Worm (Caenorhabditis elegans): ENCODE measurements around the gene swsn-6.

The swsn-6 gene

DNA sequence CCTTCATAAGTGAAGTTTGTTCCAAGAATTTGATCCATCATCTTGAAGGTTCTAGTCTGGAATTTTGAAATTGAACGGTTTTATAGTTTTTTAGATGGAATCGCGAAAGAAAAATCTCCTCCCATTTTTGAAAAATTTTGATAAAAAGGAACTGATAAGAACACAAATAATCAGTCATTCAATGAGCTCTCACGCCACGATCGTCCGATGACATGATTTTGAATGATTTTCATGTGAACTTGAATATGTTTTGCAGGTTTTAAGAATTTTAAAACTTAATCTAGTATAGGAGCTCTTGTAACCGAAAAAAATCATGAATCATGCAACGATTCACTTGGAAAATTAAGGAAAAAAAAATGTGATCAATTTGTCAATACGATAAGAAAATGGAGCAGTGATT lies 17.8 kb upstream of the swsn-6 start, which contains the start of gene elo-5:
TSS of gene elo-5 (minus strand) at position 56 of the 400 bp plus-strand sequence.
- no peak for TF ChIP-seq him-1 (tag; optimal IDR thresholded peaks at IDR 0.05)
- no peak for TF ChIP-seq W03F9.2 (tag; optimal IDR thresholded peaks at IDR 0.05)
- TF ChIP-seq dao-5 (tag; optimal IDR thresholded peaks at IDR 0.05): no peak

DNA sequence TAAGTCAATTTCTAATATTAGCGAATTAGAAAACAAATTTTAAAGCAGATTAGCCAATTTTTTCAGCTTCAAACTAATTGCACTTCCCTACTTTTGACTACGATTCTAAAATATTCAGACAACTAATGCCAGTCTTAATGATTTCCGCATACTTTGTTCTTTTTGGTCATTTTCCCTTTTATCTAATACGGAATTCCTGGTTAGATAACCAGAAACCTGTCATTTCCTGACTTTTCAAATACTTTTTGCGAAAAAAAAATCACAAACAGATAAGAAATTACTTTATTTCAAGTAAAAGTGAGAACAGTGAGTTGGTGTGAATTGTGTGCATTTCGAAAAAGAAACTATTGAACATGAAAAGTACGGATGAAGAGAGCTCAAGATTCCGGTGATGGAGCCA lies 14.7 kb upstream of the swsn-6 start:
- no peak for TF ChIP-seq dao-5 (tag; optimal IDR thresholded peaks at IDR 0.05)
- no peak for TF ChIP-seq W03F9.2 (tag; optimal IDR thresholded peaks at IDR 0.05)
- no peak for TF ChIP-seq him-1 (tag; optimal IDR thresholded peaks at IDR 0.05)

DNA sequence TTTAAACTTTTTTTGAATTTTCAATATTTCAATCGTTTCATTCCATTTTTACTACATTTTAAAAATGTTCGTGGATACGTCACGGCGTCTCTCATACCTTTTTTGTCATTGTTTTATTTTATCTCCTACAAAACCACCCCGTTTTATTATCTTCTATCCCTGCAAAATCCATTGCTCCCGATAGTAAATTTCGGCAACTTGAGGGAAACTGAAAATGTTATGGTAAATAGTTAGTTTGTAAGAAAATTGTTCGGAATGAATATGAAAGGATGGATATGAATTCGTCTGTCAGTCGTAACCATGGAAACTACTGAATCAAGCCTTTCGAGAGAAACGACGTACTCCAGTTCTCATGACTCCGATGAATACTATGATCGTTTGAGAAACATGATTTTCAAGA lies 13.5 kb upstream of the swsn-6 start, which contains the start of gene F41H10.2:
TSS of gene F41H10.2 (plus strand) at position 301 of the 400 bp plus-strand sequence.
- TF ChIP-seq dao-5 (tag; optimal IDR thresholded peaks at IDR 0.05) (no peak), him-1 (tag; optimal IDR thresholded peaks at IDR 0.05) (no peak), W03F9.2 (tag; optimal IDR thresholded peaks at IDR 0.05) (no peak)

DNA sequence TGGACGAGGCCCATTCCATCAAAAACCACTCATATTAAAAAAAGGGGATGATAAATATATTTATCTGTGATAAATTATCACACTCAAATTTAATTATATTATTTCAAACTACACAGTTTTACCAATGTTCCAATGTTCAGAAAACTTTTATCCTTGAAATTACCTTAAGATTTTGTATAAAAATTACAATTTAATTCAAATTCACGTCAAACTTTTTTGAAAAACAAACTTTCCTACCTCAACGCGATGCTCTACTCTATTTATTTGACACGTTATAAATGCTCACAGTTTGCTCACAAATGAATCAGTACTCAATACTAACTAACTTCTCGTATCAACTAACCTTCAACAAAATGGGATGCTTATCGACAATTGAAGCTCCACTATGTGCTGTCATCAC lies 12.2 kb upstream of the swsn-6 start, which contains the start of gene F41H10.1:
TSS of gene F41H10.1 (plus strand) at position 301 of the 400 bp plus-strand sequence.
- no peak for TF ChIP-seq W03F9.2 (tag; optimal IDR thresholded peaks at IDR 0.05)
- no peak for TF ChIP-seq dao-5 (tag; optimal IDR thresholded peaks at IDR 0.05)
- no peak for TF ChIP-seq him-1 (tag; optimal IDR thresholded peaks at IDR 0.05)

DNA sequence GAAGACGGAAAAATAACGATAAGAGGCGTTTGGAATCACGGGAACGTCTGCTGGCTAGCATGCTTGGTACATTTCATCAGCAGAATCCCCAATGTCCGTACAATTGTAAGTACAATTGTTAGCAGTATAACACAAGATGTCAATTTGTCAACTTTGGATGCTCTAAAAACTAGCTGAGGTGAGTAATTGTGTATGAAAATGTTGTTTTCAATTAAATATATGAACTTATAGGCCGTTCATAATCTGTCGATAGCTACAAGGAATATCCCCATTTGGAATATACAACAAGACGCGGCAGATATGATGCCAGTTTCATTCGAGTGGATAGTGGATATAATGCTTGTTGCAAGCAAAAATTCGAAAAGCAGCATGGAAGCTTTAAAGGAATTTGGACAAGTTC lies 9.8 kb upstream of the swsn-6 start, which contains the start of gene F41H10.12:
TSS of gene F41H10.12 (plus strand) at position 301 of the 400 bp plus-strand sequence.
- no peak for TF ChIP-seq W03F9.2 (tag; optimal IDR thresholded peaks at IDR 0.05)
- TF ChIP-seq him-1 (tag; optimal IDR thresholded peaks at IDR 0.05): no peak

DNA sequence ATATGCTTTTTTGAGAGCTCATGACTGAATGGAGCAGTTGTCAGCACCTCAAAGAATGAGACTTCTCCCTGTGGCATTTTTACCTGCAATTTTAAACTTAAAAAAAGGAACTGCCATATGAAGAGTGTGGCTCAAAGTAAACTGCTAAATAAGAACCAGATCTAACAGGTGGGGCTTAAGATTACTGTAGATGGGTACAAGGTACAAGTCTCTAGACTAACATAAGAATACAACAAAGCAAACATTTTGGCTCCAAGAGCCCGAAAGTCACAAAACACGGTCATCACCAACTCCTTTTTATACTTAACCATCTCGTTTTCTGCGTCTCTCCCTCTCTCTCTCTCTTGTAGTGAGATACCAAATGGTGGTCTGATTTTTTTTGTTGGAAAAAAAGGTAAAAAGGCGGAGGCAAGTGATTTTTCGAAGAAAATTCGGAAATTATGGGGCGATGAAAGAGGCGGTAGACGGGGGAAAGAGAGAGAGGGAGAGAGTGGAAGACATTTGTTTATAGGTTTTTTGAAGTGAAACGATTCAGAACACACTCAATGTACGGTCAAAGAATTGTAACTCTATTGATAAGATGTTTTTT lies 6.3 kb upstream of the swsn-6 start, which contains the start of gene elo-6:
TSS of gene elo-6 (minus strand) at position 83 of the 589 bp plus-strand sequence.
- no peak for TF ChIP-seq him-1 (tag; optimal IDR thresholded peaks at IDR 0.05)
- TF ChIP-seq W03F9.2 (tag; optimal IDR thresholded peaks at IDR 0.05): no peak
- TF ChIP-seq dao-5 (tag; optimal IDR thresholded peaks at IDR 0.05): no peak

DNA sequence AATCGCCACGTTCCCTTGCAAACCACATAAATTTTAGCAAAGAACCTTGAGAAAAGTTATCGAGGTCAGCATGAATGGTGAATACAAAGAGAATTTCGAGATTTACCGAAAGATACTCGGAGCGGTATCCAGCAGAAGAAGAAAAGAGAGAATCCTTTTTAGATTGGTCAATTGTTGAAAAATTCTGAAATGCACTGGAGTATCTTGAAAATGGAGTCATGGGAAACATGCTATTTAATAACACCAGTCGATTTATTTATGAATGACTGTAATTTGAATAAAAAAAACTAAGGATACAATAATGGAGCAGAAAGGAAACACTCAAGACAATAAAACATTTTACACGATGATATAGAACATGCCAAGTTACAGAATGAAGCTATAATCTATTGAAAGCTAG lies 4.9 kb upstream of the swsn-6 start:
- TF ChIP-seq him-1 (tag; optimal IDR thresholded peaks at IDR 0.05) (no peak), W03F9.2 (tag; optimal IDR thresholded peaks at IDR 0.05) (no peak)

DNA sequence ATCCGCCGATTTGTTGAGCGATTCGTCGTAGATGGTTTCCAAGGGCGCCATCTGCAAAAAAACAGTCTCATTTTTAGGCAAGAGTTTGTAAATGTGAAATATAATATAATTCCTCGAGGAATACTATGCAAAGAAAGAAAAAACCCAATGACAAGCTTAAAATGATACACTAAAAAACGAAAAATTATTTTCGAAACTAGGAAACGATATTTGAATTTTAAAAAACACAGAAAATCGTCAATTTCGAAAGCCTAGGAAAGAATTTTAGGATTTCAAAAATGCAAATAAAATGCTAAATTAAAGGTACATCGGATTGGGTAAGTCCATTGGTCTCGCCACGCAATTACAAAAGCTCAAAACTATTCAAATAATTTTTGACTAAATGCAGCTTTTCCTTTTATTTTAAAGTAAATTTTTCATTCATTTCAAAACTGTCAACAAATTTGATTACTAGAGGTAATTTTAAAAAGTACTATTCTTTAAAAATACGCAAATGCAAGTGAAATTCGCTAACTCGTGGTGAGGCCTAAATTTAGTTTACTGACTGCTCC lies 3.3 kb upstream of the swsn-6 start, which contains the start of the genes htp-1 and ZK616.5:
TSS of gene htp-1 (minus strand) at position 51 of the 551 bp plus-strand sequence.
TSS of gene ZK616.5 (plus strand) at position 423 of the 551 bp plus-strand sequence.
- TF ChIP-seq dao-5 (tag; optimal IDR thresholded peaks at IDR 0.05): no peak
- TF ChIP-seq him-1 (tag; optimal IDR thresholded peaks at IDR 0.05): no peak
- no peak for TF ChIP-seq W03F9.2 (tag; optimal IDR thresholded peaks at IDR 0.05)

DNA sequence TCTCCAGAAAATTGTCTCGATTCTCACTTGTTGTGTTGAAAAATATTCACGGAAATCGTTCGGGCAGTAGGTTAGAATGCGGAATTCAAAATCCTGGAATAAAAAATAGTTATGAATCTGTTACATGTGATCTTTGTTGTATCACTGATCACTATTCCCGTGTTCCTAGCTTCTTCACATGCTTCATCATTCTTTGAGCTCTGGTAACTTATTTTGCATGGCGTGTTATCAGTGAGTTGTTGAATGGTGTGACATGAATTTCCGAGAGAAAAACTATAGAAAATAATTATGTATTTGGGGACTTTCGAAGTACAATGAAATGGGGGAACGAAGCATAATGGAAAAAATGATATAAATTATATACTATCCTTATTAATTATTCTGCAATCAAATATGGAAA lies 1.3 kb upstream of the swsn-6 start:
- no peak for TF ChIP-seq dao-5 (tag; optimal IDR thresholded peaks at IDR 0.05)
- TF ChIP-seq him-1 (tag; optimal IDR thresholded peaks at IDR 0.05): no peak
- TF ChIP-seq W03F9.2 (tag; optimal IDR thresholded peaks at IDR 0.05): no peak

DNA sequence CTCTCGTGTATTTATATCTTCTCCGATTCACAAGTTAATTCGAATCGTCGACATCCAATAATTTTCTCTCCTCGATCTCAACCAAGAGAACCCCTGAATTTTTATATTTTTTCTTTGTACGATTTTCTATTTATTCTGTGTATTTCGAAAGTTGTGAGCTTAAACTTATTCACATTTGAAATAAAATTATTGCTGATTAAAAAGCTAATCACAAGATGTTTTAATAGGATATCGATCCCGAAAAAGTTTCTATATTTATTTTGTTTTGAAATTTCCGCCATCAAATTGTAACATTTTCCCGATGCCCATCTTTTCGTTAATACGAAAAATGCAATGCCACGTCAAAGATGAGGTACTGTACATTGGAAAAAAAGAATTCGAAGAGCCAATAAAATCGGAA lies 1.9 kb downstream of the swsn-6 start, which contains the start of gene ZK616.3:
TSS of gene ZK616.3 (plus strand) at position 301 of the 400 bp plus-strand sequence.
- TF ChIP-seq him-1 (tag; optimal IDR thresholded peaks at IDR 0.05): no peak
- TF ChIP-seq W03F9.2 (tag; optimal IDR thresholded peaks at IDR 0.05): no peak
- TF ChIP-seq dao-5 (tag; optimal IDR thresholded peaks at IDR 0.05): no peak

DNA sequence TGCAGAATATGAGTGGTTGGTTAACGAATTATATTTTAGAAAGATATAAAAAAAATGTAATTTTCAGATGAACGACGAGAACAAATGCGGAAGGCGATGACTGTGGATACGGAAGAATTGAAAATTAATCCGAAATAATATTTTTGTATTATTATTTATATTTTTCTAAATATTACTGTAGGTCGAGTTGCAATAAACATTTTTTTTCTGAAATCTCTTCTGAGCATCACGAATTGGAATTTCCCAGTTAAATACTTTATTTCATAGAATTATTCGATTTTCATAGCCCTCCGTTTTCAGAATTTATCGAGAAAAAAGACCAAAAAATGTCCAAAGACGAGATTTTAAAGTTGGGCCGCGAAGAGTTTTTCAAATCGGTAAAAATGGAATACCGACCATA lies 2.7 kb downstream of the swsn-6 start, which contains the start of gene ZK616.2:
TSS of gene ZK616.2 (plus strand) at position 301 of the 400 bp plus-strand sequence.
- TF ChIP-seq W03F9.2 (tag; optimal IDR thresholded peaks at IDR 0.05) (no peak), him-1 (tag; optimal IDR thresholded peaks at IDR 0.05) (no peak), dao-5 (tag; optimal IDR thresholded peaks at IDR 0.05) (no peak)

DNA sequence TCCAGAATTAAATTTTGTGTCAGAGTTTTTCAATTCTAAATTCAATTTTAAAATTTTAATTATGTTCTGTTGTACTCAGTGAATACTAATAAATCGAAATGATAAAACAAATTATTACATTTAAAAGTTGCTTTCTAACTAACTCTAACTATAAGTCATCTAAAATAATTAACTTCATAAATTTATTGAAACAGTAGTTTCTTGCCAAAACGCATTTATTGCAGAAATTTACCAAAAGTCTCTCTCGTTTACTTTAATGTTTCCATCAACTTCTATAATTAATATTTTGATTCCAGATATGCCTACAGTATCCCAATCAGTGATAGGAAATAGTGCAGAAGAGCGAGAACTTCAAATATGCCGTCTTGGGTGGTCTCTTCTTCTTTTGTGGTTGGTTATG lies 5.8 kb downstream of the swsn-6 start, which contains the start of gene ZK616.1:
TSS of gene ZK616.1 (plus strand) at position 301 of the 400 bp plus-strand sequence.
- TF ChIP-seq W03F9.2 (tag; optimal IDR thresholded peaks at IDR 0.05) (no peak), dao-5 (tag; optimal IDR thresholded peaks at IDR 0.05) (no peak), him-1 (tag; optimal IDR thresholded peaks at IDR 0.05) (no peak)

DNA sequence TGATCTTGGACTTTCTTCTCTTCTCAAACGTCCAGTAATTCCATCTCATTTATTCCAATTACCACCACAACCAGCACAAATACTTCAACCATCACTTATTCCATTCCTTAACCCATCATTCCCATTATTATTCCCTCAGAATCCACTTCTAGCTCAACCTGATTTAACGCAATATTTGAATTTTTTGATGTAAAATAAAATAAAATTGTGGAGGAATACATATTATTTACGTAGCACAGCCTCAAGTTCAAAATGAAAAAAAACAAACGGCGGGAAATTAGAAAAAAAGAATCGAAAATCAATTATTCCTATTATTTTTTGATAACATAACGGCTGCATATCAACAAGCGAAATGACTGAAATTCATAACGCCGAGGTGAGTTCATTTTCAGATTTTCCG lies 10.5 kb downstream of the swsn-6 start, which contains the start of gene ZK616.61:
TSS of gene ZK616.61 (plus strand) at position 301 of the 400 bp plus-strand sequence.
- TF ChIP-seq dao-5 (tag; optimal IDR thresholded peaks at IDR 0.05): no peak
- no peak for TF ChIP-seq him-1 (tag; optimal IDR thresholded peaks at IDR 0.05)
- TF ChIP-seq W03F9.2 (tag; optimal IDR thresholded peaks at IDR 0.05): no peak

DNA sequence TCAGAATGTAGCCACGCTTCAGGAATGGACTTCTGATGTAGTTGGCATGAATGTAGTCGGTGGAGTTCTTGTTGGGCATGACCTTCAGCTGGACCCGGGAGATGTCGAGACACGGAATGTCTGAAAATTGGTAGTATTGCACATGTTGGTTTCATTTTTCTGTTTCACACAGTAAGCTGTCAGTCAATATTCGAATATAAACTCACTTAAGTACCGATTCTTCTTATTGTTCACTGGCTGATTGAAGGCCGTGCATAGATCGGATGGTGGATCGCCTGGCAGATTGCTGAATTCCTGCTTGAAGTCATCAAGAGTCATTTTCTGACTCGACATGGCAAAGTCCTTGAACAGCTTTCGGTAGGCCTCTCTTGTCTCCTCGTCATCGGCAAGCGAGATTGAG lies 14.3 kb downstream of the swsn-6 start:
- no peak for TF ChIP-seq W03F9.2 (tag; optimal IDR thresholded peaks at IDR 0.05)
- no peak for TF ChIP-seq him-1 (tag; optimal IDR thresholded peaks at IDR 0.05)
- TF ChIP-seq dao-5 (tag; optimal IDR thresholded peaks at IDR 0.05): no peak

Measured in whole organism, L4/young adult.